Fruit fly (Drosophila melanogaster): ENCODE data around the gene CkIalpha.

The CkIalpha gene

DNA sequence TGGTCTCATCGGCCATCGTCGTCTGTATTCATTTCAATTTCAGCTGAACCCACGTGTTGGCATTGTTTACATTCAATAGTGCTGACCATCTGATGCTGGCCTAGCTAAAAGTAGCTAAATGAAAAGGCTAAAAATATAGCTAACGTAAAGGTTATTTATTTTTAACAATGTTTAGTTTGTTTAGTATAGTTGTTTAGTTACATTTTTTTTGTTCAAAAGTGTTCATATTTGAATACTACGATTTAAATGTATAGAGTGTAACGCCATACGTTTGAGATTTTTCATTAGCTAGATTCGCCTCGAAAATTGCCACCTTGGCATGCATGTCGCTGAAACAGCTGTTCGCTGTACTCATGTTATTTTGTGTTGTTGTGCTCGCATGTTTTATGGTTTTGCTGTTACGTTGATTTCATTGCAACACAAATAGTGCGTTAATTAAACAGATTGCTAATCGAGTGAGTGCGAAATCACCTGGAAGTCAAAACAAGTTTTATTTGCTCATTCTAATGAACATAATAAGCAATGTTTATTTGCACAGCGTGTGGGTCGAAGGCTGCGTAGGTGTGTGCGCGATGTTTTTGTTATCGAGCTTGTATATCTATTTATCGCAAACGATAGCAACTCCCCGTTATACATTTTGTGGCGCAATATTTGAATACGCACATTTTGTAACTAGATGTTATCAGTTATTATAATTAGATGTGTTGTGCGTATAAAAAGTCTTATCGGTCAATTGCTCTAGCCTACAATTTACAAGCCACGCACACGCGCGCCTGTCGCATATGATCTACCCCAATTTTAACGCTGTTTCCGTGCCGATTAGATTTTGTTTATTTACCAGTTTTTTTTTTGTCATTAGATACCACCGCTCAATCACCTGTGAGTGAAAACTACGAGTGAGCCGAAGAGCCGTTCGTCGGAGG is 41.6 kb upstream of the CkIalpha start, which contains the start of the genes CG1463 and Fpgs1 (continued):
- TF ChIP-seq CG3726 (GFP tag; IDR thresholded peaks at IDR 0.05), result no peak
- TF ChIP-seq trem (tag; optimal IDR thresholded peaks at IDR 0.05), result peak; percentile 38
- TF ChIP-seq CG2116 (GFP tag; optimal IDR thresholded peaks at IDR 0.05), result peak; percentile 60
- no peak for TF ChIP-seq CG3065 (GFP tag; optimal IDR thresholded peaks at IDR 0.05)
- TF ChIP-seq gem (tag; optimal IDR thresholded peaks at IDR 0.05), result no peak
- TF ChIP-seq CG1602 (GFP tag; optimal IDR thresholded peaks at IDR 0.05), result no peak
- no peak for TF ChIP-seq CG3847 (GFP tag; IDR thresholded peaks at IDR 0.05)
- TF ChIP-seq CG3838 (GFP tag; optimal IDR thresholded peaks at IDR 0.05), result no peak
- TF ChIP-seq fd64A (GFP tag; optimal IDR thresholded peaks at IDR 0.05), result no peak
- TF ChIP-seq CG1603 (tag; optimal IDR thresholded peaks at IDR 0.05), result no peak
- no peak for TF ChIP-seq Oli (tag; optimal IDR thresholded peaks at IDR 0.05)
- TF ChIP-seq CG4707 (GFP tag; optimal IDR thresholded peaks at IDR 0.05), result no peak
- TF ChIP-seq ash1 (GFP tag; optimal IDR thresholded peaks at IDR 0.05), result no peak
- TF ChIP-seq CG7839 (tag; optimal IDR thresholded peaks at IDR 0.05), result no peak
- TF ChIP-seq CG7271 (tag; optimal IDR thresholded peaks at IDR 0.05), result no peak
- no peak for TF ChIP-seq gfzf (GFP tag; optimal IDR thresholded peaks at IDR 0.05)
- TF ChIP-seq CG12391 (tag; optimal IDR thresholded peaks at IDR 0.05), result peak; percentile 57
- no peak for TF ChIP-seq CG4730 (GFP tag; IDR thresholded peaks at IDR 0.05)
- TF ChIP-seq CTCF (GFP tag; optimal IDR thresholded peaks at IDR 0.05), result no peak
- TF ChIP-seq CG2120 (GFP tag; optimal IDR thresholded peaks at IDR 0.05), result peak; percentile 62
- 0 out of 2 replicates have a peak, but pooled peaks have one; percentile 31 for TF ChIP-seq CG32532 (GFP tag; IDR thresholded peaks at IDR 0.05)
- TF ChIP-seq CG42726 (GFP tag; IDR thresholded peaks at IDR 0.05; ENCODE audit: partially characterized antibody), result no peak
- TF ChIP-seq CG6654 (GFP tag; optimal IDR thresholded peaks at IDR 0.05), result no peak
- no peak for TF ChIP-seq ATbp (GFP tag; optimal IDR thresholded peaks at IDR 0.05)
- no peak for TF ChIP-seq CG12744 (GFP tag; optimal IDR thresholded peaks at IDR 0.05)
- TF ChIP-seq CG6791 (GFP tag; IDR thresholded peaks at IDR 0.05; ENCODE audit: partially characterized antibody), result peak; percentile 47; the same call in 2 of the 3 replicates
- TF ChIP-seq sens-2 (GFP tag; IDR thresholded peaks at IDR 0.05), result no peak
- no peak for TF ChIP-seq bowl (GFP tag; IDR thresholded peaks at IDR 0.05)
- no peak for TF ChIP-seq Rx (GFP tag; IDR thresholded peaks at IDR 0.05)
- peak; percentile 19 to 91 for TF ChIP-seq crp (GFP tag; optimal IDR thresholded peaks at IDR 0.05)
- no peak for TF ChIP-seq ap (GFP tag; IDR thresholded peaks at IDR 0.05)
- TF ChIP-seq Poxn (GFP tag; IDR thresholded peaks at IDR 0.05), result no peak
- TF ChIP-seq HLH54F (GFP tag; optimal IDR thresholded peaks at IDR 0.05), result peak; percentile 41
- no peak for TF ChIP-seq ftz-f1 (GFP tag; optimal IDR thresholded peaks at IDR 0.05)
- no peak for TF ChIP-seq sim (GFP tag; IDR thresholded peaks at IDR 0.05)
- no peak for TF ChIP-seq pan (optimal IDR thresholded peaks at IDR 0.05)
- TF ChIP-seq pan (GFP tag; optimal IDR thresholded peaks at IDR 0.05 in 1 of 2, IDR thresholded peaks at IDR 0.05 in 1 of 2), result peak in 1 of 2 experiments; percentile 53
- TF ChIP-seq dysf (GFP tag; IDR thresholded peaks at IDR 0.05), result peak; percentile 44; the same call in 2 of the 3 replicates
- no peak for TF ChIP-seq seq (GFP tag; IDR thresholded peaks at IDR 0.05)
- no peak for TF ChIP-seq CG2129 (GFP tag; IDR thresholded peaks at IDR 0.05; ENCODE audit: partially characterized antibody)
- no peak for TF ChIP-seq CG2712 (tag; optimal IDR thresholded peaks at IDR 0.05)
- peak; percentile 59 for TF ChIP-seq sd (tag; optimal IDR thresholded peaks at IDR 0.05)
- no peak for TF ChIP-seq CG12942 (GFP tag; optimal IDR thresholded peaks at IDR 0.05)
- no peak for TF ChIP-seq D (optimal IDR thresholded peaks at IDR 0.05)
- no peak for TF ChIP-seq D (GFP tag; optimal IDR thresholded peaks at IDR 0.05)
- TF ChIP-seq ro (GFP tag; IDR thresholded peaks at IDR 0.05), result no peak
- TF ChIP-seq Six4 (GFP tag; optimal IDR thresholded peaks at IDR 0.05), result no peak
- no peak for TF ChIP-seq pum (GFP tag; optimal IDR thresholded peaks at IDR 0.05)
- no peak for TF ChIP-seq ind (GFP tag; optimal IDR thresholded peaks at IDR 0.05)
- TF ChIP-seq CG32767 (GFP tag; IDR thresholded peaks at IDR 0.05), result no peak
- TF ChIP-seq cas (GFP tag; IDR thresholded peaks at IDR 0.05), result no peak

Data from whole organism, embryonic.